Worm (Caenorhabditis elegans): Measurements from ENCODE around the gene srg-56.

Gene srg-56

DNA sequence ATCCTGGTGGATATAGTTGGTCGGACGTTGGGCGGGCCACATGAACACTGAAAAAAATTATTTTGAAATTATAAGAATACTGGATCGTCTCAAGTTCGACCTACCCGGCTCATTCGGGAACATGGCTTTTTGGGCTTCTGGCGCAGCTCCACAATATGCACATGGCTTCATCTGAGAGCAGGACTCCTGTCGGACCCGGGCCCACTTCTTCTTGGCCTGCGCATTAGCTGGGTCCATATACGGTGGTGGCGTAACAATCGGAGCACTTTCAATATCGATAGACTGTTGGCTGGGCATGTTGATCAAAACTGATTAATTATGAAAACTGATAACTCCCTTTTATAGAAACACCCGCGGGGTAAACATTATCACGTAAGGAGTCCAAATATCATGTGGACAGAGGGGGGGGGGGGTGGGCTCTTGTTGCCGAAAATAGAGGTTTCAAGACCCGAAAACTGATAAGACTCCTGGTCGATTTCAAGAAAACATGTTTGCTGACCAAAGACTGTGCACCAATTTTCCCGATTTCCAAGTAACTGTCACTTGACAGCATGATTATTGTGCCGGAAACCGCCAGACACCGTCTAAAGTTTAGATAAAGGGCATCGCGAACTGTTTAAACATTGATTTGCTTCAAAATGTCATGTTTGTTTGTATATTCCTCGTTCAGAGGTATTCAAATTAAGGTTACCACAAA, 7.1 kb downstream of the srg-56 start, which contains the start of gene dod-3:
Gene dod-3, minus strand, starts transcription at position 315 of the 697 bp plus-strand sequence.
- no peak for TF ChIP-seq ztf-23 (GFP tag; IDR thresholded peaks at IDR 0.05)
- no peak for TF ChIP-seq cog-1 (tag; optimal IDR thresholded peaks at IDR 0.05)
- no peak for TF ChIP-seq ztf-29 (GFP tag; IDR thresholded peaks at IDR 0.05)

ce11 chrV:2728236-2728635, 9.8 kb downstream of the srg-56 start, which contains the start of gene str-33:
str-33 (plus strand) TSS chrV:2728536.
- TF ChIP-seq cog-1 (tag; optimal IDR thresholded peaks at IDR 0.05) = no peak
- no peak for TF ChIP-seq ztf-29 (GFP tag; IDR thresholded peaks at IDR 0.05)
- no peak for TF ChIP-seq tab-1 (GFP tag; IDR thresholded peaks at IDR 0.05)
- no peak for TF ChIP-seq flt-1 (GFP tag; IDR thresholded peaks at IDR 0.05)
- TF ChIP-seq T22C8.4 (GFP tag; IDR thresholded peaks at IDR 0.05) = no peak
- no peak for TF ChIP-seq med-1 (GFP tag; optimal IDR thresholded peaks at IDR 0.05; ENCODE audit: insufficient read depth)

DNA sequence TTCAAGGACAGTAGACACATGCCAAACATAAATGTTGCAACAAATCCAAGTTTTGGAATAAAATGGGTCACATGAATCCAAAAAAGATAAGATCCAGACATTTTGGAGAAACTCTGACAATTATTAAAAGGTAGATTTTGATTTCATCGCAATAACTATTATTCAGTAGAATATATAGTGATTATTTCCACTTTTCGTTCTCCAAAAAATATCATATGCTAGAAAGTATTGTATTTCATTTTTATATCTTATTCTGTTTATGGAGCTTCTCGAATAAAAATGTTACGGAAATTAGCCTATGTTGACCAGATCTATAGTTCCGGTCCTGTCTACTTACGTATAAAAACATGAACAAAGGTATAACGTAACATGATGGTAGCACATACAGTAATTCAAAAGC, 11.0 kb downstream of the srg-56 start, which contains the start of gene str-13:
Gene str-13, minus strand, starts transcription at position 101 of the 400 bp plus-strand sequence.
- no peak for TF ChIP-seq T22C8.4 (GFP tag; IDR thresholded peaks at IDR 0.05)
- TF ChIP-seq med-1 (GFP tag; optimal IDR thresholded peaks at IDR 0.05; ENCODE audit: insufficient read depth) = no peak
- no peak for TF ChIP-seq flt-1 (GFP tag; IDR thresholded peaks at IDR 0.05)
- no peak for TF ChIP-seq ref-1 (GFP tag; conservative IDR thresholded peaks at IDR 0.05)

- no peak for TF ChIP-seq flt-1 (GFP tag; IDR thresholded peaks at IDR 0.05)
- no peak for TF ChIP-seq ztf-29 (GFP tag; IDR thresholded peaks at IDR 0.05)
- TF ChIP-seq cog-1 (tag; optimal IDR thresholded peaks at IDR 0.05) = no peak
- no peak for TF ChIP-seq klf-2 (GFP tag; conservative IDR thresholded peaks at IDR 0.05)
- no peak for TF ChIP-seq ztf-23 (GFP tag; IDR thresholded peaks at IDR 0.05)
- no peak for TF ChIP-seq med-1 (GFP tag; optimal IDR thresholded peaks at IDR 0.05; ENCODE audit: insufficient read depth)
- no peak for TF ChIP-seq tab-1 (GFP tag; IDR thresholded peaks at IDR 0.05)
- TF ChIP-seq T22C8.4 (GFP tag; IDR thresholded peaks at IDR 0.05) = no peak
- TF ChIP-seq ref-1 (GFP tag; conservative IDR thresholded peaks at IDR 0.05) = no peak
These were observed 12.8 kb downstream of the srg-56 start, which contains the start of gene srg-59 for ce11 chrV:2725225-2725624. srg-59 (minus strand) TSS chrV:2725325.

DNA sequence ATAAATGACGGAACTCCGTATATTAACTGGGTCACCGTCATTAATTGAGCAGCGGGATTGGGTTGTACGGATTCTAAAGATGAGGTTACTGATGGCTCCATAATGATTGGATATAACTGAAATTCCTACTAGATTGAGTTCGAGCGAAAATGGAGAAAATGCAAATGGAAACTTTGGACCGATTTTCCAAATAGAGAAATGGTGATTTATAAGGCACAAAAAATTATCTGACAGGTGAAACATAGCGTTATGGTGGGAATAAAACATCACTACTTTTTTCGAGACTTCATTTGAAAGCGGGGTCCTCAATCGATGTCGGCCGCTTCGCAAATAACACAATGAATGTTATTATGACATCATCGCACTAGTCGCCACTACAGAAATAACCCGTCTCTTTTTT, 15.5 kb downstream of the srg-56 start, which contains the start of gene srg-60:
Gene srg-60, minus strand, starts transcription at position 101 of the 400 bp plus-strand sequence.
- TF ChIP-seq flt-1 (GFP tag; IDR thresholded peaks at IDR 0.05) (no peak), tab-1 (GFP tag; IDR thresholded peaks at IDR 0.05) (no peak), cog-1 (tag; optimal IDR thresholded peaks at IDR 0.05) (no peak), ztf-29 (GFP tag; IDR thresholded peaks at IDR 0.05) (no peak), ref-1 (GFP tag; conservative IDR thresholded peaks at IDR 0.05) (no peak), T22C8.4 (GFP tag; IDR thresholded peaks at IDR 0.05) (no peak), klf-2 (GFP tag; conservative IDR thresholded peaks at IDR 0.05) (no peak), med-1 (GFP tag; optimal IDR thresholded peaks at IDR 0.05; ENCODE audit: insufficient read depth) (no peak), ztf-23 (GFP tag; IDR thresholded peaks at IDR 0.05) (no peak)

DNA sequence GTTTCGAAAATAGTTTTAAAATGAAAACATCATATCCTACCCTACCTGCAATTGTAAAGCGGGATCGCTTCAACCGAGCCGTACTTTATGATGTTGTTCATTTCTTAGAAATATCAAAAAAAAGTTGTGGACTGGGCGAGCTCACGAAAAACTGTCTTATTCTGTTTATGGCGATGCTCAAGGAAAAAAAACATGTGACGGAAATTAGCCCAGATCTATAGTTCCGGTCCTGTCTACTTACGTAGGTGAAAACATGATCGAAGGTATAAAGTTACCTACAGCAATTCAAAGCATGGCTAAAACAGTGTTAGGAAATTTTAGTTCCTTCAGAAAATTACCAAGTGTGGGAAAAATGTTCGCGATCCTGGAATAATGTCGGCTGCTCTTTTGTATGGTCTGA, 17.3 kb downstream of the srg-56 start, which contains the start of gene srt-27:
Gene srt-27, minus strand, starts transcription at position 101 of the 400 bp plus-strand sequence.
- TF ChIP-seq flt-1 (GFP tag; IDR thresholded peaks at IDR 0.05) (no peak), T22C8.4 (GFP tag; IDR thresholded peaks at IDR 0.05) (no peak), med-1 (GFP tag; optimal IDR thresholded peaks at IDR 0.05; ENCODE audit: insufficient read depth) (no peak), ref-1 (GFP tag; conservative IDR thresholded peaks at IDR 0.05) (no peak), ztf-23 (GFP tag; IDR thresholded peaks at IDR 0.05) (no peak), klf-2 (GFP tag; conservative IDR thresholded peaks at IDR 0.05) (no peak), tab-1 (GFP tag; IDR thresholded peaks at IDR 0.05) (no peak), ztf-29 (GFP tag; IDR thresholded peaks at IDR 0.05) (no peak), cog-1 (tag; optimal IDR thresholded peaks at IDR 0.05) (no peak)

DNA sequence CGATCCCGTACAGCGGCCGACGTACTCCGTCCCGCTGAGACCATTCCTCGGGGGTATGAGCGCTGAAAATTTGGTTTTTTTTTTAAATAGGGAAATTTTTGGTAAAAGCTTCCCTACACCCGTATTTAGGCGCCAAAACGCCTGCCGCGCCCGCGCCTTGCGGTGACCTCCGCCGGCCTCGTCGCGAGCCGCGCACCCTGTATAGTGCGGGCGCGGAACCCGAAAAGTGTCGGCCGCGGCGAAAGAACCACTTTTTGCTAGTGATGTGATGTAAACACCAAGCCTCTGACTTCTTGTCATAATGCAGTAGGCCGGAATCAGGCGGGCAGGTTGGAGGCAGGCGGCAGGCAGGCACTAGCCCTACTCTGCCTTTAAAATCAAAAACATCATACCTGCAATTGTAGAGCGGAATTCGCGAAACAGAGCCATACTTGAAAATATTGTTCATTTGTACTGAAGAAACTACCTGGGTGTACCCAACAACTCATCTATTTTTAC, 19.3 kb downstream of the srg-56 start, which contains the start of gene srt-29:
Gene srt-29, minus strand, starts transcription at position 448 of the 498 bp plus-strand sequence.
- TF ChIP-seq klf-2 (GFP tag; conservative IDR thresholded peaks at IDR 0.05) (no peak), ztf-23 (GFP tag; IDR thresholded peaks at IDR 0.05) (no peak), flt-1 (GFP tag; IDR thresholded peaks at IDR 0.05) (no peak), ref-1 (GFP tag; conservative IDR thresholded peaks at IDR 0.05) (no peak)

- TF ChIP-seq ztf-23 (GFP tag; IDR thresholded peaks at IDR 0.05) (no peak), med-1 (GFP tag; optimal IDR thresholded peaks at IDR 0.05; ENCODE audit: insufficient read depth) (no peak), ztf-29 (GFP tag; IDR thresholded peaks at IDR 0.05) (no peak), T22C8.4 (GFP tag; IDR thresholded peaks at IDR 0.05) (no peak), klf-2 (GFP tag; conservative IDR thresholded peaks at IDR 0.05) (no peak), tab-1 (GFP tag; IDR thresholded peaks at IDR 0.05) (no peak), flt-1 (GFP tag; IDR thresholded peaks at IDR 0.05) (no peak), cog-1 (tag; optimal IDR thresholded peaks at IDR 0.05) (no peak), ref-1 (GFP tag; conservative IDR thresholded peaks at IDR 0.05) (no peak)
These were observed 21.1 kb downstream of the srg-56 start for ce11 chrV:2716933-2717332.

- TF ChIP-seq med-1 (GFP tag; optimal IDR thresholded peaks at IDR 0.05; ENCODE audit: insufficient read depth) (no peak), ref-1 (GFP tag; conservative IDR thresholded peaks at IDR 0.05) (no peak)
These were observed 24.5 kb downstream of the srg-56 start, which contains the start of gene srt-28 for ce11 chrV:2713532-2713931. srt-28 (minus strand) TSS chrV:2713632.

ce11 chrV:2711429-2711828, 26.6 kb downstream of the srg-56 start, which contains the start of gene C24B9.3:
C24B9.3 (minus strand) TSS chrV:2711599.
- TF ChIP-seq ref-1 (GFP tag; conservative IDR thresholded peaks at IDR 0.05) = no peak
- TF ChIP-seq tab-1 (GFP tag; IDR thresholded peaks at IDR 0.05) = no peak
- no peak for TF ChIP-seq ztf-23 (GFP tag; IDR thresholded peaks at IDR 0.05)

All from whole organism, midembryonic.